Worm (Caenorhabditis elegans): Measurements from ENCODE around the gene mcp-1.

Gene mcp-1

DNA sequence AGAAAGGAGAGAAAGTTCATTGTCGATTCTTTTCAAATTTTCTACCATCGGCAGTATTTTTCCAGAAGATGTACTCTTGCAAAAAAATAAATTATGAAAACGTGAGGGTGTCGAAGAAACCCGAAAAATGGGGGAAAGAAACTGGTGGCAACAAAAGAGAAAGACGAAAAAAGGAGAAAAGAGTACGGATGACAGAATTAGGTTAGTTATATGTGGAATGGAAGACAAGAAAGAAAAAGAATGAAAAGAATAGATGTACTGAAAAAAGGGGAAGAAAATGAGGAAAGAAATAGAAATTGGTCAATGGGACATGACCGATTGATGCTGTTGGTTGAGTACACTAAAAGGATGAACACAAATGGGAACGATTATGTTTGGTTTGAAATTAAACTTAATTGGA, 6.0 kb upstream of the mcp-1 start:
- TF ChIP-seq unc-42 (tag; optimal IDR thresholded peaks at IDR 0.05) (peak; percentile 74), eyg-1 (tag; optimal IDR thresholded peaks at IDR 0.05) (no peak)

- TF ChIP-seq sdc-2 (tag; optimal IDR thresholded peaks at IDR 0.05) (no peak), pag-3 (tag; optimal IDR thresholded peaks at IDR 0.05; ENCODE audit: borderline replicate concordance) (no peak), ztf-16 (tag; optimal IDR thresholded peaks at IDR 0.05) (no peak), unc-42 (tag; optimal IDR thresholded peaks at IDR 0.05) (peak; percentile 59)
Observed at ce11 chrV:5963092-5963491, 1.5 kb downstream of the mcp-1 start.

DNA sequence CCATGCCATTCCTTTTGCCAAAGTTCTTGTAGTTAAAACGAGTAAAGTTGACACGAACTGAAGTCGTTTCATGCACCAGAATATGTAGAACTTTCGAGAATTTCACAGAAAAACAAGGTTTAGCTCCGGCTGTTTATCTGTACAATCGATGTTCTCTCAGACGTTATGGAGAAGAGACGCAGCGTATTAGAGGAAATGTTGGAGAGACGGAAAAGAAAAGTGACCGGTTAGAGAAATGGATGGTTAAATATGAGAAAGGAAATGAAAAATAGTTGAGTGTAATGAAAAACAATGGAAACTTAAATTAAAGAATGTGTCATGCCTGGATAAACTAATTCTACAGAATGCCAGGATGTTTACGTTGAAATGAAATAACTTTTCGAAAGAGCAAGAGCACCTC, 2.1 kb downstream of the mcp-1 start, which contains the start of gene pcm-1:
TSS of gene pcm-1 (minus strand) at position 187 of the 400 bp plus-strand sequence.
- TF ChIP-seq tbx-7 (tag; optimal IDR thresholded peaks at IDR 0.05): no peak
- TF ChIP-seq pat-9 (tag; optimal IDR thresholded peaks at IDR 0.05): no peak
- TF ChIP-seq npax-4 (tag; optimal IDR thresholded peaks at IDR 0.05): no peak
- no peak for TF ChIP-seq fkh-10 (GFP tag; optimal IDR thresholded peaks at IDR 0.05)
- TF ChIP-seq unc-42 (tag; optimal IDR thresholded peaks at IDR 0.05): peak; percentile 14
- no peak for TF ChIP-seq ztf-16 (tag; optimal IDR thresholded peaks at IDR 0.05)
- TF ChIP-seq ceh-6 (GFP tag; optimal IDR thresholded peaks at IDR 0.05): no peak
- TF ChIP-seq ets-4 (tag; optimal IDR thresholded peaks at IDR 0.05): no peak
- TF ChIP-seq ceh-9 (tag; optimal IDR thresholded peaks at IDR 0.05): no peak
- TF ChIP-seq rnt-1 (tag; optimal IDR thresholded peaks at IDR 0.05): no peak
- TF ChIP-seq sox-4 (tag; optimal IDR thresholded peaks at IDR 0.05): no peak
- no peak for TF ChIP-seq syd-9 (tag; optimal IDR thresholded peaks at IDR 0.05)
- TF ChIP-seq ceh-19 (GFP tag; optimal IDR thresholded peaks at IDR 0.05): no peak
- peak; percentile 20 for TF ChIP-seq nfya-1 (tag; optimal IDR thresholded peaks at IDR 0.05)
- TF ChIP-seq unc-3 (GFP tag; conservative IDR thresholded peaks at IDR 0.05): no peak
- TF ChIP-seq unc-3 (tag; optimal IDR thresholded peaks at IDR 0.05): no peak
- no peak for TF ChIP-seq zip-5 (tag; optimal IDR thresholded peaks at IDR 0.05)
- TF ChIP-seq dmd-4 (tag; optimal IDR thresholded peaks at IDR 0.05; ENCODE audit: borderline replicate concordance): no peak
- TF ChIP-seq ceh-24 (tag; optimal IDR thresholded peaks at IDR 0.05): no peak

DNA sequence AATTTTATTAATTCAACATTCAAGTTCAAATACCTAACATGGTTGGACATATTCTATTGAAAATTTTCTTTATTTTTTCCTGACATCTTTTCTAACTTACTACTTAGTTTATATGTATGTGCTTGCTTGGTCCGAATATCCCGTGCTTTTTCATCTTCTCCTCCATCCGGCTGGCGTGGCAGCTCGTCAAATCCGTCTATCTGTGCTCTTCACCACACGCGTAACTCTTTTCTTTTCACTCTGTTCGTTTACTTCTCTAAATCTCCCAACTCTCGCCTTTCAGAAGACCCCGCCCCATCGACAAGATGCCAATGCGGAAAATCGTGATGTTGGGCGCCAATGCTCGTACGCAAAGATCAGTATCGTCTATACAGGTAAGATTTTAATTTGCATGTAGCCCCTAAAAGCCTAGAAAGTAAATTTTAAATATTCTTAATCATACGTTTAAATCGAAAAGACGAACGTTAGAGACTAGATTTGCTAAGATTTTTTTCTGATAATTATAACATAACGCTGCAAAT, 3.1 kb downstream of the mcp-1 start:
- TF ChIP-seq unc-55 (GFP tag; optimal IDR thresholded peaks at IDR 0.05) (peak; percentile 43), zip-5 (tag; optimal IDR thresholded peaks at IDR 0.05) (no peak), hlh-13 (GFP tag; optimal IDR thresholded peaks at IDR 0.05) (no peak), ceh-9 (tag; optimal IDR thresholded peaks at IDR 0.05) (no peak), ceh-22 (tag; optimal IDR thresholded peaks at IDR 0.05) (no peak), C38D4.7 (GFP tag; optimal IDR thresholded peaks at IDR 0.05) (no peak), Y22D7AL.16 (tag; optimal IDR thresholded peaks at IDR 0.05) (no peak), ceh-18 (tag; optimal IDR thresholded peaks at IDR 0.05) (peak; percentile 8), dmd-4 (tag; optimal IDR thresholded peaks at IDR 0.05; ENCODE audit: borderline replicate concordance) (no peak), hlh-8 (tag; optimal IDR thresholded peaks at IDR 0.05) (no peak), gmeb-2 (tag; optimal IDR thresholded peaks at IDR 0.05) (no peak), ets-4 (tag; optimal IDR thresholded peaks at IDR 0.05) (no peak), unc-42 (tag; optimal IDR thresholded peaks at IDR 0.05) (peak; percentile 32), pha-4 (tag; optimal IDR thresholded peaks at IDR 0.05) (no peak), C08G9.2 (tag; optimal IDR thresholded peaks at IDR 0.05) (no peak), lim-6 (tag; optimal IDR thresholded peaks at IDR 0.05) (no peak)

ce11 chrV:5972582-5972981, 11.0 kb downstream of the mcp-1 start:
- TF ChIP-seq ceh-34 (tag; optimal IDR thresholded peaks at IDR 0.05) (no peak), tbx-2 (tag; optimal IDR thresholded peaks at IDR 0.05) (no peak), T23F11.4 (GFP tag; optimal IDR thresholded peaks at IDR 0.05) (no peak), unc-42 (tag; optimal IDR thresholded peaks at IDR 0.05) (no peak), Y22D7AL.16 (tag; optimal IDR thresholded peaks at IDR 0.05) (no peak), hlh-13 (GFP tag; optimal IDR thresholded peaks at IDR 0.05) (no peak), npax-4 (tag; optimal IDR thresholded peaks at IDR 0.05) (no peak), pha-2 (tag; optimal IDR thresholded peaks at IDR 0.05) (no peak), hlh-30 (tag; optimal IDR thresholded peaks at IDR 0.05; ENCODE audit: insufficient read depth) (no peak), hlh-6 (tag; optimal IDR thresholded peaks at IDR 0.05) (no peak), fkh-6 (tag; optimal IDR thresholded peaks at IDR 0.05) (no peak), hlh-8 (tag; optimal IDR thresholded peaks at IDR 0.05) (no peak), elt-4 (tag; optimal IDR thresholded peaks at IDR 0.05) (no peak), zip-5 (tag; optimal IDR thresholded peaks at IDR 0.05) (no peak), F13H6.1 (tag; optimal IDR thresholded peaks at IDR 0.05) (no peak), pax-1 (tag; optimal IDR thresholded peaks at IDR 0.05) (no peak), fkh-10 (GFP tag; optimal IDR thresholded peaks at IDR 0.05) (no peak), lin-11 (tag; optimal IDR thresholded peaks at IDR 0.05) (no peak), eyg-1 (tag; optimal IDR thresholded peaks at IDR 0.05) (no peak)

Measured in whole organism, late embryonic.